Fruit fly (Drosophila melanogaster) whole organism, embryonic: ENCODE results near the gene enc.
A peak's percentile ranks its signal among the peaks of the same experiment; 100 is the strongest.

Source experiments
- ATbp ChIP-seq: fragments of 200-800 bp; sonication (Bioruptor generic); optimal IDR thresholded peaks from 2 replicates; lab custom pipeline; 2017; ENCODE audit warnings: missing biosample characterization, mild to moderate bottlenecking, missing genetic modification characterization, missing genetic modification reagents
- Bdp1 ChIP-seq: fragments of 200-800 bp; sonication (Bioruptor generic); optimal IDR thresholded peaks from 3 replicates; lab custom pipeline; 2016; ENCODE audit warnings: missing biosample characterization, missing genetic modification characterization
- CG12155 ChIP-seq: fragments of 200-800 bp; sonication (Bioruptor generic); optimal IDR thresholded peaks from 3 replicates; lab custom pipeline; 2016; ENCODE audit warnings: missing biosample characterization, missing genetic modification characterization
- CG13287 ChIP-seq: fragments of 200-800 bp; sonication (Bioruptor generic); IDR thresholded peaks from 2 replicates; pipeline ENCODE4 v1.3.6; 2022; ENCODE audit warnings: missing biosample characterization, missing genetic modification characterization; ENCODE audit not compliant: partially characterized antibody
- CG13424 ChIP-seq: fragments of 200-800 bp; sonication (Bioruptor generic); optimal IDR thresholded peaks from 2 replicates; lab custom pipeline; 2019; ENCODE audit warnings: missing biosample characterization, mild to moderate bottlenecking, missing genetic modification characterization, moderate library complexity
- CG13624 ChIP-seq: fragments of 200-800 bp; sonication (Bioruptor generic); optimal IDR thresholded peaks from 2 replicates; lab custom pipeline; 2016; ENCODE audit warnings: missing biosample characterization, missing genetic modification characterization
- CG14860 ChIP-seq: fragments of 200-800 bp; sonication (Bioruptor generic); IDR thresholded peaks from 3 replicates; pipeline ENCODE4 v1.3.6; 2022; ENCODE audit warnings: missing biosample characterization, missing genetic modification characterization; ENCODE audit not compliant: partially characterized antibody
- CG16815 ChIP-seq: fragments of 200-800 bp; sonication (Bioruptor generic); optimal IDR thresholded peaks from 3 replicates; lab custom pipeline; 2017; ENCODE audit warnings: missing biosample characterization, mild to moderate bottlenecking, missing genetic modification characterization
- CG17328 ChIP-seq: fragments of 200-800 bp; sonication (Bioruptor generic); IDR thresholded peaks from 2 replicates; pipeline ENCODE4 v1.3.6; 2022; ENCODE audit warnings: missing biosample characterization, missing genetic modification characterization
- CG17612 ChIP-seq: fragments of 200-800 bp; sonication (Bioruptor generic); IDR thresholded peaks from 2 replicates; pipeline ENCODE4 v1.3.6; 2022; ENCODE audit warnings: missing biosample characterization, missing genetic modification characterization
- CG18599 ChIP-seq: fragments of 200-800 bp; sonication (Bioruptor generic); optimal IDR thresholded peaks from 3 replicates; lab custom pipeline; 2017; ENCODE audit warnings: missing biosample characterization, missing genetic modification characterization, mild to moderate bottlenecking, moderate library complexity, missing genetic modification reagents
- CG18619 ChIP-seq: fragments of 200-800 bp; sonication (Bioruptor generic); optimal IDR thresholded peaks from 3 replicates; lab custom pipeline; 2017; ENCODE audit warnings: missing biosample characterization, mild to moderate bottlenecking, missing genetic modification characterization
- CG2678 ChIP-seq: fragments of 200-800 bp; sonication (Bioruptor generic); optimal IDR thresholded peaks from 3 replicates; lab custom pipeline; 2019; ENCODE audit warnings: missing biosample characterization, mild to moderate bottlenecking, missing genetic modification characterization, moderate library complexity
- CG31365 ChIP-seq: fragments of 200-800 bp; sonication (Bioruptor generic); optimal IDR thresholded peaks from 2 replicates; lab custom pipeline; 2018; ENCODE audit warnings: missing biosample characterization, mild to moderate bottlenecking, missing genetic modification characterization
- CG34376 ChIP-seq: fragments of 200-800 bp; sonication (Bioruptor generic); optimal IDR thresholded peaks from 2 replicates; lab custom pipeline; 2018; ENCODE audit warnings: missing biosample characterization, mild to moderate bottlenecking, missing genetic modification characterization
- CG3838 ChIP-seq: fragments of 200-800 bp; sonication (Bioruptor generic); optimal IDR thresholded peaks from 3 replicates; lab custom pipeline; 2016; ENCODE audit warnings: missing biosample characterization, missing genetic modification characterization
- CG4424 ChIP-seq: fragments of 200-800 bp; sonication (Bioruptor generic); optimal IDR thresholded peaks from 3 replicates; lab custom pipeline; 2016; ENCODE audit warnings: missing biosample characterization, missing genetic modification characterization
- CG4854 ChIP-seq: fragments of 200-800 bp; sonication (Bioruptor generic); optimal IDR thresholded peaks from 2 replicates; lab custom pipeline; 2016; ENCODE audit warnings: missing biosample characterization, missing genetic modification characterization, inconsistent platforms
- CG8281 ChIP-seq: fragments of 200-800 bp; sonication (Bioruptor generic); optimal IDR thresholded peaks from 2 replicates; lab custom pipeline; 2018; ENCODE audit warnings: missing biosample characterization, mild to moderate bottlenecking, missing genetic modification characterization, moderate library complexity
- CG8765 ChIP-seq: fragments of 200-800 bp; sonication (Bioruptor generic); IDR thresholded peaks from 2 replicates; pipeline ENCODE4 v1.3.6; 2022; ENCODE audit warnings: missing biosample characterization, missing genetic modification characterization
- CG9437 ChIP-seq: fragments of 200-800 bp; sonication (Bioruptor generic); optimal IDR thresholded peaks from 2 replicates; lab custom pipeline; 2018; ENCODE audit warnings: missing biosample characterization, mild to moderate bottlenecking, missing genetic modification characterization
- D19B ChIP-seq: fragments of 200-800 bp; sonication (Bioruptor generic); optimal IDR thresholded peaks from 2 replicates; lab custom pipeline; 2017; ENCODE audit warnings: missing biosample characterization, mild to moderate bottlenecking, missing genetic modification characterization
- E2f1 ChIP-seq: fragments of 200-800 bp; sonication (Bioruptor generic); IDR thresholded peaks from 2 replicates; pipeline ENCODE4 v1.3.6; 2022; ENCODE audit warnings: missing biosample characterization, missing genetic modification characterization
- Fer3 ChIP-seq: fragments of 200-800 bp; sonication (Bioruptor generic); optimal IDR thresholded peaks from 2 replicates; lab custom pipeline; 2018; ENCODE audit warnings: missing biosample characterization, mild to moderate bottlenecking, missing genetic modification characterization, moderate library complexity
- NFAT ChIP-seq: fragments of 200-800 bp; sonication (Bioruptor generic); IDR thresholded peaks from 2 replicates; pipeline ENCODE4 v1.3.6; 2022; ENCODE audit warnings: missing biosample characterization, missing genetic modification characterization
- Poxn ChIP-seq: fragments of 200-800 bp; sonication (Bioruptor generic); IDR thresholded peaks from 2 replicates; pipeline ENCODE4 v1.3.6; 2022; ENCODE audit warnings: missing biosample characterization, missing genetic modification characterization
- Ravus ChIP-seq: fragments of 200-800 bp; sonication (Bioruptor generic); IDR thresholded peaks from 2 replicates; pipeline ENCODE4 v1.3.6; 2022; ENCODE audit warnings: missing biosample characterization, missing genetic modification characterization
- aop ChIP-seq: fragments of 200-800 bp; sonication (Bioruptor generic); IDR thresholded peaks from 2 replicates; pipeline ENCODE4 v1.3.6; 2022; ENCODE audit warnings: missing biosample characterization, missing genetic modification characterization
- ase ChIP-seq: fragments of 200-800 bp; sonication (Bioruptor generic); IDR thresholded peaks from 3 replicates; pipeline ENCODE4 v1.3.6; 2022; ENCODE audit warnings: missing biosample characterization, missing genetic modification characterization
- bab2 ChIP-seq: fragments of 200-800 bp; sonication (Bioruptor generic); optimal IDR thresholded peaks from 2 replicates; lab custom pipeline; 2016; ENCODE audit warnings: missing biosample characterization, missing genetic modification characterization
- bowl ChIP-seq: fragments of 200-800 bp; sonication (Bioruptor generic); IDR thresholded peaks from 2 replicates; pipeline ENCODE4 v1.3.6; 2022; ENCODE audit warnings: missing biosample characterization, missing genetic modification characterization
- btn ChIP-seq: fragments of 200-800 bp; sonication (Bioruptor generic); optimal IDR thresholded peaks from 2 replicates; lab custom pipeline; 2016; ENCODE audit warnings: missing biosample characterization, missing genetic modification characterization
- cas ChIP-seq: fragments of 200-800 bp; sonication (Bioruptor generic); IDR thresholded peaks from 2 replicates; pipeline ENCODE4 v1.3.6; 2022; ENCODE audit warnings: missing biosample characterization, missing genetic modification characterization
- chm ChIP-seq: fragments of 200-800 bp; sonication (Bioruptor generic); IDR thresholded peaks from 2 replicates; pipeline ENCODE4 v1.3.6; 2022; ENCODE audit warnings: missing biosample characterization, missing genetic modification characterization
- crp ChIP-seq, 2 experiments: fragments of 200-800 bp; sonication (Bioruptor generic); optimal IDR thresholded peaks; 2 replicates in 1 of 2; 3 replicates in 1 of 2; lab custom pipeline; 2017; ENCODE audit warnings: missing biosample characterization in 2 of 2, missing genetic modification characterization in 2 of 2, mild to moderate bottlenecking in 1 of 2, moderate library complexity in 1 of 2
- da ChIP-seq: fragments of 200-800 bp; sonication (Bioruptor generic); optimal IDR thresholded peaks from 2 replicates; lab custom pipeline; 2016; ENCODE audit warnings: missing biosample characterization, missing genetic modification characterization
- danr ChIP-seq: fragments of 200-800 bp; sonication (Bioruptor generic); IDR thresholded peaks from 2 replicates; pipeline ENCODE4 v1.3.6; 2022; ENCODE audit warnings: missing biosample characterization, missing genetic modification characterization
- fd96Cb ChIP-seq: fragments of 200-800 bp; sonication (Bioruptor generic); optimal IDR thresholded peaks from 2 replicates; lab custom pipeline; 2018; ENCODE audit warnings: missing biosample characterization, mild to moderate bottlenecking, missing genetic modification characterization, moderate library complexity
- fu2 ChIP-seq: fragments of 200-800 bp; sonication (Bioruptor generic); optimal IDR thresholded peaks from 2 replicates; lab custom pipeline; 2016; ENCODE audit warnings: missing biosample characterization, missing genetic modification characterization
- gfzf ChIP-seq: fragments of 200-800 bp; sonication (Bioruptor generic); optimal IDR thresholded peaks from 2 replicates; lab custom pipeline; 2016; ENCODE audit warnings: missing biosample characterization, mild to moderate bottlenecking, missing genetic modification characterization, moderate library complexity
- mam ChIP-seq: fragments of 200-800 bp; sonication (Bioruptor generic); optimal IDR thresholded peaks from 3 replicates; lab custom pipeline; 2016; ENCODE audit warnings: missing biosample characterization, missing genetic modification characterization
- nerfin-1 ChIP-seq: fragments of 200-800 bp; sonication (Bioruptor generic); optimal IDR thresholded peaks from 3 replicates; lab custom pipeline; 2019; ENCODE audit warnings: missing biosample characterization, mild to moderate bottlenecking, missing genetic modification characterization, moderate library complexity
- phol ChIP-seq: fragments of 200-800 bp; sonication (Bioruptor generic); optimal IDR thresholded peaks from 3 replicates; lab custom pipeline; 2018; ENCODE audit warnings: missing biosample characterization, mild to moderate bottlenecking, missing genetic modification characterization, moderate library complexity
- pita ChIP-seq: fragments of 200-800 bp; sonication (Bioruptor generic); optimal IDR thresholded peaks from 2 replicates; lab custom pipeline; 2017; ENCODE audit warnings: missing biosample characterization, mild to moderate bottlenecking, missing genetic modification characterization
- ro ChIP-seq: fragments of 200-800 bp; sonication (Bioruptor generic); IDR thresholded peaks from 2 replicates; pipeline ENCODE4 v1.3.6; 2022; ENCODE audit warnings: missing biosample characterization, missing genetic modification characterization
- schlank ChIP-seq: fragments of 200-800 bp; sonication (Bioruptor generic); optimal IDR thresholded peaks from 2 replicates; lab custom pipeline; 2018; ENCODE audit warnings: missing biosample characterization, mild to moderate bottlenecking, missing genetic modification characterization
- sima ChIP-seq: fragments of 200-800 bp; sonication (Bioruptor generic); optimal IDR thresholded peaks from 2 replicates; lab custom pipeline; 2016; ENCODE audit warnings: missing biosample characterization, missing genetic modification characterization
- so ChIP-seq: fragments of 200-800 bp; sonication (Bioruptor generic); IDR thresholded peaks from 3 replicates; pipeline ENCODE4 v1.3.6; 2022; ENCODE audit warnings: missing biosample characterization, missing genetic modification characterization
- ssp ChIP-seq: fragments of 200-800 bp; sonication (Bioruptor generic); IDR thresholded peaks from 2 replicates; pipeline ENCODE4 v1.3.6; 2022; ENCODE audit warnings: missing biosample characterization, missing genetic modification characterization
- stwl ChIP-seq: fragments of 200-800 bp; sonication (Bioruptor generic); optimal IDR thresholded peaks from 3 replicates; lab custom pipeline; 2018; ENCODE audit warnings: missing biosample characterization, mild to moderate bottlenecking, missing genetic modification characterization, moderate library complexity
- wor ChIP-seq: fragments of 200-800 bp; sonication (Bioruptor generic); IDR thresholded peaks from 2 replicates; pipeline ENCODE4 v1.3.6; 2022; ENCODE audit warnings: missing biosample characterization, missing genetic modification characterization
- zf30C ChIP-seq: fragments of 200-800 bp; sonication (Bioruptor generic); optimal IDR thresholded peaks from 3 replicates; lab custom pipeline; 2018; ENCODE audit warnings: missing biosample characterization, mild to moderate bottlenecking, missing genetic modification characterization
- zfh2 ChIP-seq: fragments of 200-800 bp; sonication (Bioruptor generic); optimal IDR thresholded peaks from 2 replicates; lab custom pipeline; 2016; ENCODE audit warnings: missing biosample characterization, missing genetic modification characterization

Gene enc

DNA sequence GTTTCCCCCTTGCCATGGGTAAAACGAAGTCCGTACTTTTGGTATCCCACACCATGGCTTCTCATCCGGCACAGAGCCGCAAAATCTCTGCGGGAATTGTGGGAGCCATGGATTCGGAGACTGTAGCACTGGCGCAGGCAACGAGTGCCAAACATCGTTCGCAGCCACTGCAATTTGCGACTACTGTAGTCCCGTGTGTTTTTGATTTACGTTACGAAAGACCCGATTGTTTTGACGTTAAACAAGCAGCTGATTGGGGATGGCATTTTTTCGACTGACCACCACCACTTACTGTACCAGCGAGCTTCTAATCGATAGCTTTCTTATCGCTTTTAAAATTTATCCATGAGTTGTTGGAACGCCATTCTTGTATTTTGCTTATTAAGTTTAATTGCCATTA, 8.5 kb upstream of the enc start, which contains the start of gene CG32262 (continued):
- TF ChIP-seq D19B (GFP tag; lab: Kevin White, UChicago) (no peak), Poxn (GFP tag; lab: Robert Waterston, UW) (no peak), wor (GFP tag; lab: Robert Waterston, UW) (no peak), bab2 (GFP tag; lab: Kevin White, UChicago) (no peak), CG8765 (no peak), stwl (tag; lab: Kevin White, UChicago) (peak; percentile 85), E2f1 (no peak), zf30C (no peak), danr (GFP tag; lab: Robert Waterston, UW) (no peak), cas (GFP tag; lab: Robert Waterston, UW) (no peak), CG17328 (GFP tag; lab: Robert Waterston, UW) (no peak), CG9437 (peak; percentile 99), fd96Cb (tag; lab: Kevin White, UChicago) (no peak), ATbp (GFP tag; lab: Kevin White, UChicago) (no peak), CG18619 (GFP tag; lab: Kevin White, UChicago) (no peak), NFAT (no peak), schlank (tag; lab: Kevin White, UChicago) (no peak), fu2 (no peak), da (GFP tag; lab: Kevin White, UChicago) (no peak), CG16815 (GFP tag; lab: Kevin White, UChicago) (no peak), CG34376 (GFP tag; lab: Kevin White, UChicago) (peak; percentile 9), Bdp1 (no peak), chm (GFP tag; lab: Robert Waterston, UW) (no peak), so (no peak), CG4424 (GFP tag; lab: Kevin White, UChicago) (no peak), ase (GFP tag; lab: Robert Waterston, UW) (no peak), zfh2 (no peak), pita (GFP tag; lab: Kevin White, UChicago) (no peak), mam (GFP tag; lab: Kevin White, UChicago) (no peak), CG3838 (GFP tag; lab: Kevin White, UChicago) (no peak), ssp (GFP tag; lab: Robert Waterston, UW) (no peak), ro (GFP tag; lab: Robert Waterston, UW) (no peak), gfzf (no peak), CG13287 (GFP tag; lab: Robert Waterston, UW) (peak; percentile 80), crp (GFP tag; optimal IDR thresholded peaks at IDR 0.05; lab: Kevin White, UChicago) (peak in 1 of 2 experiments; percentile 91), Ravus (GFP tag; lab: Robert Waterston, UW) (no peak), CG13624 (no peak), CG12155 (GFP tag; lab: Kevin White, UChicago) (no peak), bowl (GFP tag; lab: Robert Waterston, UW) (no peak), CG4854 (GFP tag; lab: Kevin White, UChicago) (no peak), btn (GFP tag; lab: Kevin White, UChicago) (no peak), CG18599 (no peak), aop (GFP tag; lab: Robert Waterston, UW) (no peak), CG31365 (tag; lab: Kevin White, UChicago) (no peak), nerfin-1 (tag; lab: Kevin White, UChicago) (no peak), CG8281 (tag; lab: Kevin White, UChicago) (no peak), sima (GFP tag; lab: Kevin White, UChicago) (no peak), CG17612 (GFP tag; lab: Robert Waterston, UW) (no peak), phol (no peak), CG14860 (peak; percentile 54; the same call in 2 of the 3 replicates), CG2678 (no peak), CG13424 (tag; lab: Kevin White, UChicago) (no peak), Fer3 (tag; lab: Kevin White, UChicago) (no peak)
